Fruit fly (Drosophila melanogaster) whole organism, embryonic: ENCODE data around the gene CG7970.

ENCODE experiments used
- CG10274 ChIP-seq: fragments of 200-800 bp; sonication (Bioruptor generic); optimal IDR thresholded peaks from 3 replicates; lab custom pipeline; 2017; ENCODE audit warnings: missing biosample characterization, mild to moderate bottlenecking, missing genetic modification characterization
- CG10543 ChIP-seq: fragments of 200-800 bp; sonication (Bioruptor generic); optimal IDR thresholded peaks from 3 replicates; lab custom pipeline; 2017; ENCODE audit warnings: missing biosample characterization, mild to moderate bottlenecking, missing genetic modification characterization, moderate library complexity
- CG12219 ChIP-seq: fragments of 200-800 bp; sonication (Bioruptor generic); optimal IDR thresholded peaks from 3 replicates; lab custom pipeline; 2018; ENCODE audit warnings: missing biosample characterization, mild to moderate bottlenecking, missing genetic modification characterization
- CG13287 ChIP-seq: fragments of 200-800 bp; sonication (Bioruptor generic); IDR thresholded peaks from 2 replicates; pipeline ENCODE4 v1.3.6; 2022; ENCODE audit warnings: missing biosample characterization, missing genetic modification characterization; ENCODE audit not compliant: partially characterized antibody
- CG13894 ChIP-seq: fragments of 200-800 bp; sonication (Bioruptor generic); optimal IDR thresholded peaks from 3 replicates; lab custom pipeline; 2018; ENCODE audit warnings: missing biosample characterization, mild to moderate bottlenecking, missing genetic modification characterization, moderate library complexity
- CG14667 ChIP-seq: fragments of 200-800 bp; sonication (Bioruptor generic); IDR thresholded peaks from 2 replicates; pipeline ENCODE4 v1.3.6; 2022; ENCODE audit warnings: missing biosample characterization, missing genetic modification characterization
- CG15514 ChIP-seq: fragments of 200-800 bp; sonication (Bioruptor generic); optimal IDR thresholded peaks from 3 replicates; lab custom pipeline; 2017; ENCODE audit warnings: missing biosample characterization, missing genetic modification characterization, mild to moderate bottlenecking, moderate library complexity, missing genetic modification reagents
- CG1603 ChIP-seq: fragments of 200-800 bp; sonication (Bioruptor generic); optimal IDR thresholded peaks from 2 replicates; lab custom pipeline; 2019; ENCODE audit warnings: missing biosample characterization, mild to moderate bottlenecking, missing genetic modification characterization, moderate library complexity
- CG17385 ChIP-seq: fragments of 200-800 bp; sonication (Bioruptor generic); optimal IDR thresholded peaks from 3 replicates; lab custom pipeline; 2018; ENCODE audit warnings: missing biosample characterization, mild to moderate bottlenecking, missing genetic modification characterization
- CG17568 ChIP-seq: fragments of 200-800 bp; sonication (Bioruptor generic); optimal IDR thresholded peaks from 2 replicates; lab custom pipeline; 2018; ENCODE audit warnings: missing biosample characterization, mild to moderate bottlenecking, missing genetic modification characterization, moderate library complexity
- CG18619 ChIP-seq: fragments of 200-800 bp; sonication (Bioruptor generic); optimal IDR thresholded peaks from 3 replicates; lab custom pipeline; 2017; ENCODE audit warnings: missing biosample characterization, mild to moderate bottlenecking, missing genetic modification characterization
- CG3065 ChIP-seq: fragments of 200-800 bp; sonication (Bioruptor generic); optimal IDR thresholded peaks from 2 replicates; lab custom pipeline; 2016; ENCODE audit warnings: missing biosample characterization, missing genetic modification characterization
- CG34224 ChIP-seq: fragments of 200-800 bp; sonication (Bioruptor generic); IDR thresholded peaks from 3 replicates; pipeline ENCODE4 v1.3.6; 2022; ENCODE audit warnings: missing biosample characterization, missing genetic modification characterization; ENCODE audit not compliant: partially characterized antibody
- CG3847 ChIP-seq: fragments of 200-800 bp; sonication (Bioruptor generic); IDR thresholded peaks from 2 replicates; pipeline ENCODE4 v1.3.6; 2022; ENCODE audit warnings: missing biosample characterization, missing genetic modification characterization
- CG4617 ChIP-seq: fragments of 200-800 bp; sonication (Bioruptor generic); optimal IDR thresholded peaks from 3 replicates; lab custom pipeline; 2016; ENCODE audit warnings: missing biosample characterization, missing genetic modification characterization, borderline replicate concordance
- CG6654 ChIP-seq: fragments of 200-800 bp; sonication (Bioruptor generic); optimal IDR thresholded peaks from 2 replicates; lab custom pipeline; 2017; ENCODE audit warnings: missing biosample characterization, mild to moderate bottlenecking, missing genetic modification characterization
- CG6765 ChIP-seq: fragments of 200-800 bp; sonication (Bioruptor generic); optimal IDR thresholded peaks from 3 replicates; lab custom pipeline; 2017; ENCODE audit warnings: missing biosample characterization, mild to moderate bottlenecking, missing genetic modification characterization
- CG7786 ChIP-seq: fragments of 200-800 bp; sonication (Bioruptor generic); optimal IDR thresholded peaks from 2 replicates; lab custom pipeline; 2016; ENCODE audit warnings: missing biosample characterization, missing genetic modification characterization
- CG8290 ChIP-seq, 3 experiments: fragments of 200-800 bp; sonication (Bioruptor generic); optimal IDR thresholded peaks; 2 replicates each; lab custom pipeline; 2016 to 2019; ENCODE audit warnings: missing biosample characterization in 3 of 3, missing genetic modification characterization in 3 of 3, mild to moderate bottlenecking in 2 of 3, moderate library complexity in 1 of 3
- CHES-1-like ChIP-seq: fragments of 200-800 bp; sonication (Bioruptor generic); optimal IDR thresholded peaks from 2 replicates; lab custom pipeline; 2016; ENCODE audit warnings: missing biosample characterization, missing genetic modification characterization
- Chrac-16 ChIP-seq: fragments of 200-800 bp; sonication (Bioruptor generic); optimal IDR thresholded peaks from 3 replicates; lab custom pipeline; 2016; ENCODE audit warnings: missing biosample characterization, missing genetic modification characterization
- D ChIP-seq, 2 experiments: fragments of 200-800 bp in 1 of 2; fragments of >200 bp in 1 of 2; sonication (Bioruptor generic) in 1 of 2; optimal IDR thresholded peaks; 2 replicates in 1 of 2; 3 replicates in 1 of 2; lab custom pipeline; 2017; ENCODE audit warnings: mild to moderate bottlenecking in 1 of 2, missing biosample characterization in 1 of 2, missing genetic modification characterization in 1 of 2, missing genetic modification reagents in 1 of 2
- Dbx ChIP-seq: fragments of 200-800 bp; sonication (Bioruptor generic); IDR thresholded peaks from 3 replicates; pipeline ENCODE4 v1.3.6; 2022; ENCODE audit warnings: missing biosample characterization, missing genetic modification characterization
- Deaf1 ChIP-seq: fragments of 200-800 bp; optimal IDR thresholded peaks from 3 replicates; lab custom pipeline; 2019; ENCODE audit warnings: missing biosample characterization, mild to moderate bottlenecking, missing genetic modification characterization, moderate library complexity
- Dip3 ChIP-seq: fragments of 200-800 bp; sonication (Bioruptor generic); optimal IDR thresholded peaks from 3 replicates; lab custom pipeline; 2016; ENCODE audit warnings: missing biosample characterization, missing genetic modification characterization
- Dp ChIP-seq: fragments of 200-800 bp; sonication (Bioruptor generic); optimal IDR thresholded peaks from 2 replicates; lab custom pipeline; 2018; ENCODE audit warnings: missing biosample characterization, mild to moderate bottlenecking, missing genetic modification characterization, moderate library complexity
- ERR ChIP-seq: fragments of 200-800 bp; sonication (Bioruptor generic); optimal IDR thresholded peaks from 2 replicates; lab custom pipeline; 2016; ENCODE audit warnings: missing biosample characterization, missing genetic modification characterization
- Ets65A ChIP-seq: fragments of 200-800 bp; sonication (Bioruptor generic); peaks from one replicate; lab custom pipeline; 2016; ENCODE audit warnings: missing biosample characterization, missing genetic modification characterization
- Hmr ChIP-seq: fragments of 200-800 bp; sonication (Bioruptor generic); optimal IDR thresholded peaks from 3 replicates; lab custom pipeline; 2017; ENCODE audit warnings: mild to moderate bottlenecking, missing biosample characterization, missing genetic modification reagents, missing genetic modification characterization
- MBD-R2 ChIP-seq: fragments of 200-800 bp; sonication (Bioruptor generic); IDR thresholded peaks from 2 replicates; pipeline ENCODE4 v1.3.6; 2022; ENCODE audit warnings: missing biosample characterization, missing genetic modification characterization
- Nf-YC ChIP-seq: fragments of 200-800 bp; optimal IDR thresholded peaks from 3 replicates; lab custom pipeline; 2019; ENCODE audit warnings: missing biosample characterization, mild to moderate bottlenecking, missing genetic modification characterization, moderate library complexity
- NfI ChIP-seq: fragments of 200-800 bp; sonication (Bioruptor generic); optimal IDR thresholded peaks from 3 replicates; lab custom pipeline; 2018; ENCODE audit warnings: missing biosample characterization, mild to moderate bottlenecking, missing genetic modification characterization, moderate library complexity
- Optix ChIP-seq: fragments of 200-800 bp; sonication (Bioruptor generic); IDR thresholded peaks from 3 replicates; pipeline ENCODE4 v1.3.6; 2022; ENCODE audit warnings: missing biosample characterization, missing genetic modification characterization
- Xbp1 ChIP-seq: fragments of 200-800 bp; sonication (Bioruptor generic); optimal IDR thresholded peaks from 3 replicates; lab custom pipeline; 2016; ENCODE audit warnings: missing biosample characterization, mild to moderate bottlenecking, missing genetic modification characterization
- corto ChIP-seq: fragments of 200-800 bp; sonication (Bioruptor generic); optimal IDR thresholded peaks from 2 replicates; lab custom pipeline; 2016; ENCODE audit warnings: missing biosample characterization, mild to moderate bottlenecking, missing genetic modification characterization, moderate library complexity
- dan ChIP-seq: fragments of 200-800 bp; sonication (Bioruptor generic); IDR thresholded peaks from 2 replicates; pipeline ENCODE4 v1.3.6; 2022; ENCODE audit warnings: missing biosample characterization, missing genetic modification characterization
- gt ChIP-seq: fragments of 200-800 bp; sonication (Bioruptor generic); IDR thresholded peaks from 2 replicates; pipeline ENCODE4 v1.3.6; 2022; ENCODE audit warnings: missing biosample characterization, missing genetic modification characterization
- nom ChIP-seq: fragments of 200-800 bp; sonication (Bioruptor generic); optimal IDR thresholded peaks from 2 replicates; lab custom pipeline; 2017; ENCODE audit warnings: missing biosample characterization, missing genetic modification characterization, mild to moderate bottlenecking, moderate library complexity, missing genetic modification reagents
- pb ChIP-seq: fragments of 200-800 bp; sonication (Bioruptor generic); optimal IDR thresholded peaks from 3 replicates; lab custom pipeline; 2016; ENCODE audit warnings: missing biosample characterization, missing genetic modification characterization
- pzg ChIP-seq: fragments of 200-800 bp; sonication (Bioruptor generic); optimal IDR thresholded peaks from 3 replicates; lab custom pipeline; 2018; ENCODE audit warnings: missing biosample characterization, mild to moderate bottlenecking, missing genetic modification characterization, moderate library complexity
- repo ChIP-seq: fragments of 200-800 bp; sonication (Bioruptor generic); optimal IDR thresholded peaks from 2 replicates; lab custom pipeline; 2016; ENCODE audit warnings: missing biosample characterization, missing genetic modification characterization
- sd ChIP-seq: fragments of 200-800 bp; sonication (Bioruptor generic); optimal IDR thresholded peaks from 3 replicates; lab custom pipeline; 2018; ENCODE audit warnings: missing biosample characterization, mild to moderate bottlenecking, missing genetic modification characterization, moderate library complexity
- seq ChIP-seq: fragments of 200-800 bp; sonication (Bioruptor generic); IDR thresholded peaks from 2 replicates; pipeline ENCODE4 v1.3.6; 2022; ENCODE audit warnings: missing biosample characterization, missing genetic modification characterization
- shn ChIP-seq: fragments of 200-800 bp; sonication (Bioruptor generic); optimal IDR thresholded peaks from 3 replicates; lab custom pipeline; 2016; ENCODE audit warnings: missing biosample characterization, missing genetic modification characterization
- unpg ChIP-seq: fragments of 200-800 bp; sonication (Bioruptor generic); optimal IDR thresholded peaks from 3 replicates; lab custom pipeline; 2018; ENCODE audit warnings: missing biosample characterization, mild to moderate bottlenecking, missing genetic modification characterization, moderate library complexity
- vfl ChIP-seq: fragments of 200-800 bp; sonication (Bioruptor generic); optimal IDR thresholded peaks from 2 replicates; lab custom pipeline; 2016; ENCODE audit warnings: missing biosample characterization, missing genetic modification characterization
- z ChIP-seq: fragments of 200-800 bp; sonication (Bioruptor generic); IDR thresholded peaks from 3 replicates; pipeline ENCODE4 v1.3.6; 2022; ENCODE audit warnings: missing biosample characterization, missing genetic modification characterization

The CG7970 gene

dm6 chr3L:1647276-1647919 lies 5.2 kb upstream of the CG7970 start, which contains the start of the genes CG17249 and Bro (continued):
- TF ChIP-seq vfl (GFP tag; lab: Kevin White, UChicago) (peak; percentile 53), CHES-1-like (GFP tag; lab: Kevin White, UChicago) (peak; percentile 55), Dip3 (GFP tag; lab: Kevin White, UChicago) (peak; percentile 45), CG4617 (peak; percentile 62), CG8290 (GFP tag; optimal IDR thresholded peaks at IDR 0.05; lab: Kevin White, UChicago) (no peak), CG8290 (tag; optimal IDR thresholded peaks at IDR 0.05; lab: Kevin White, UChicago) (peak in 1 of 2 experiments; percentile 84), CG3065 (GFP tag; lab: Kevin White, UChicago) (no peak), Xbp1 (peak; percentile 68), dan (no peak), shn (GFP tag; lab: Kevin White, UChicago) (peak; percentile 46), corto (GFP tag; lab: Kevin White, UChicago) (no peak), CG6654 (no peak), CG18619 (no peak), repo (GFP tag; lab: Kevin White, UChicago) (no peak), Dp (GFP tag; lab: Kevin White, UChicago) (peak; percentile 98), CG17568 (GFP tag; lab: Kevin White, UChicago) (no peak), CG6765 (GFP tag; lab: Kevin White, UChicago) (no peak), CG12219 (GFP tag; lab: Kevin White, UChicago) (no peak), CG15514 (GFP tag; lab: Kevin White, UChicago) (peak; percentile 85), CG34224 (GFP tag; lab: Robert Waterston, UW) (no peak), CG3847 (GFP tag; lab: Robert Waterston, UW) (peak; percentile 93), Ets65A (GFP tag; lab: Kevin White, UChicago) (peak; percentile 74), CG13287 (GFP tag; lab: Robert Waterston, UW) (peak; percentile 51), gt (GFP tag; lab: Robert Waterston, UW) (no peak), Chrac-16 (GFP tag; lab: Kevin White, UChicago) (peak; percentile 19), CG17385 (GFP tag; lab: Kevin White, UChicago) (peak; percentile 38), nom (no peak), D (optimal IDR thresholded peaks at IDR 0.05; lab: Kevin White, UChicago) (no peak), D (GFP tag; optimal IDR thresholded peaks at IDR 0.05; lab: Kevin White, UChicago) (no peak), CG7786 (GFP tag; lab: Kevin White, UChicago) (peak; percentile 59), ERR (GFP tag; lab: Kevin White, UChicago) (peak; percentile 59)

dm6 chr3L:1648690-1649355 lies 3.7 kb upstream of the CG7970 start, which contains the start of gene CG13920:
Gene CG13920 (plus strand): TSS chr3L:1648944.
- TF ChIP-seq pzg (GFP tag; lab: Kevin White, UChicago), result peak; percentile 3
- TF ChIP-seq NfI (GFP tag; lab: Kevin White, UChicago), result no peak
- peak; percentile 85 for TF ChIP-seq seq (GFP tag; lab: Robert Waterston, UW)
- TF ChIP-seq MBD-R2, result peak; percentile 42
- no peak for TF ChIP-seq CG10274 (GFP tag; lab: Kevin White, UChicago)
- TF ChIP-seq pb, result no peak
- TF ChIP-seq CG14667, result no peak
- TF ChIP-seq Dbx (GFP tag; lab: Robert Waterston, UW), result 0 out of 3 replicates have a peak, but pooled peaks have one; percentile 34
- TF ChIP-seq CG1603, result no peak
- TF ChIP-seq CG13894, result peak; percentile 61
- TF ChIP-seq Nf-YC (tag; lab: Kevin White, UChicago), result peak; percentile 3
- TF ChIP-seq sd, result peak; percentile 49
- no peak for TF ChIP-seq Optix (GFP tag; lab: Robert Waterston, UW)
- TF ChIP-seq Deaf1 (tag; lab: Kevin White, UChicago), result peak; percentile 91
- no peak for TF ChIP-seq unpg
- TF ChIP-seq Hmr (GFP tag; lab: Kevin White, UChicago), result no peak
- peak; percentile 13; the same call in 1 of the 2 replicates for TF ChIP-seq CG13287 (GFP tag; lab: Robert Waterston, UW)
- TF ChIP-seq z (GFP tag; lab: Robert Waterston, UW), result 0 out of 3 replicates have a peak, but pooled peaks have one; percentile 46
- peak; percentile 72 for TF ChIP-seq CG10543 (GFP tag; lab: Kevin White, UChicago)
